Fruit fly (Drosophila melanogaster) whole organism, embryonic: ENCODE results near the gene pyd.

Experiments
- ATbp ChIP-seq: fragments of 200-800 bp; sonication (Bioruptor generic); optimal IDR thresholded peaks from 2 replicates; lab custom pipeline; 2017; ENCODE audit warnings: missing biosample characterization, mild to moderate bottlenecking, missing genetic modification characterization, missing genetic modification reagents
- Adf1 ChIP-seq: fragments of 200-800 bp; sonication (Bioruptor generic); IDR thresholded peaks from 2 replicates; pipeline ENCODE4 v1.3.6; 2022; ENCODE audit warnings: missing biosample characterization, missing genetic modification characterization
- CG10321 ChIP-seq: fragments of 200-800 bp; sonication (Bioruptor generic); IDR thresholded peaks from 2 replicates; pipeline ENCODE4 v1.3.6; 2022; ENCODE audit warnings: missing biosample characterization, missing genetic modification characterization
- CG10366 ChIP-seq: fragments of 200-800 bp; sonication (Bioruptor generic); IDR thresholded peaks from 2 replicates; pipeline ENCODE4 v1.3.6; 2022; ENCODE audit warnings: missing biosample characterization, missing genetic modification characterization
- CG11247 ChIP-seq: fragments of 200-800 bp; sonication (Bioruptor generic); IDR thresholded peaks from 2 replicates; pipeline ENCODE4 v1.3.6; 2022; ENCODE audit warnings: missing biosample characterization, missing genetic modification characterization
- CG11398 ChIP-seq: fragments of 200-800 bp; sonication (Bioruptor generic); optimal IDR thresholded peaks from 2 replicates; lab custom pipeline; 2016; ENCODE audit warnings: missing biosample characterization, missing genetic modification characterization
- CG12942 ChIP-seq: fragments of 200-800 bp; sonication (Bioruptor generic); optimal IDR thresholded peaks from 3 replicates; lab custom pipeline; 2016; ENCODE audit warnings: missing biosample characterization, missing genetic modification characterization
- CG14710 ChIP-seq: fragments of 200-800 bp; sonication (Bioruptor generic); optimal IDR thresholded peaks from 3 replicates; lab custom pipeline; 2019; ENCODE audit warnings: missing biosample characterization, mild to moderate bottlenecking, missing genetic modification characterization, moderate library complexity
- CG15269 ChIP-seq: fragments of 200-800 bp; sonication (Bioruptor generic); optimal IDR thresholded peaks from 2 replicates; lab custom pipeline; 2018; ENCODE audit warnings: missing biosample characterization, mild to moderate bottlenecking, missing genetic modification characterization, moderate library complexity
- CG16863 ChIP-seq: fragments of 200-800 bp; sonication (Bioruptor generic); optimal IDR thresholded peaks from 3 replicates; lab custom pipeline; 2016; ENCODE audit warnings: missing biosample characterization, missing genetic modification characterization
- CG17186 ChIP-seq: fragments of 200-800 bp; sonication (Bioruptor generic); optimal IDR thresholded peaks from 3 replicates; lab custom pipeline; 2017; ENCODE audit warnings: missing biosample characterization, missing genetic modification reagents, missing genetic modification characterization
- CG17912 ChIP-seq: fragments of 200-800 bp; sonication (Bioruptor generic); optimal IDR thresholded peaks from 2 replicates; lab custom pipeline; 2018; ENCODE audit warnings: missing biosample characterization, mild to moderate bottlenecking, missing genetic modification characterization
- CG32772 ChIP-seq: fragments of 200-800 bp; sonication (Bioruptor generic); IDR thresholded peaks from 2 replicates; pipeline ENCODE4 v1.3.6; 2022; ENCODE audit warnings: missing biosample characterization, missing genetic modification characterization
- CG6254 ChIP-seq: fragments of 200-800 bp; sonication (Bioruptor generic); optimal IDR thresholded peaks from 3 replicates; lab custom pipeline; 2017; ENCODE audit warnings: mild to moderate bottlenecking, missing biosample characterization, missing genetic modification reagents, missing genetic modification characterization
- CG7271 ChIP-seq: fragments of 200-800 bp; sonication (Bioruptor generic); optimal IDR thresholded peaks from 2 replicates; lab custom pipeline; 2018; ENCODE audit warnings: missing biosample characterization, mild to moderate bottlenecking, missing genetic modification characterization, moderate library complexity
- Camta ChIP-seq: fragments of 200-800 bp; sonication (Bioruptor generic); optimal IDR thresholded peaks from 2 replicates; lab custom pipeline; 2016; ENCODE audit warnings: missing biosample characterization, missing genetic modification characterization
- D ChIP-seq, 2 experiments: fragments of 200-800 bp in 1 of 2; fragments of >200 bp in 1 of 2; sonication (Bioruptor generic) in 1 of 2; optimal IDR thresholded peaks; 2 replicates in 1 of 2; 3 replicates in 1 of 2; lab custom pipeline; 2017; ENCODE audit warnings: mild to moderate bottlenecking in 1 of 2, missing biosample characterization in 1 of 2, missing genetic modification characterization in 1 of 2, missing genetic modification reagents in 1 of 2
- D19A ChIP-seq: fragments of 200-800 bp; optimal IDR thresholded peaks from 3 replicates; lab custom pipeline; 2019; ENCODE audit warnings: missing biosample characterization, mild to moderate bottlenecking, missing genetic modification characterization, moderate library complexity
- HLHmδ ChIP-seq: fragments of 200-800 bp; sonication (Bioruptor generic); optimal IDR thresholded peaks from 2 replicates; lab custom pipeline; 2018; ENCODE audit warnings: missing biosample characterization, mild to moderate bottlenecking, missing genetic modification characterization, moderate library complexity
- Hsf ChIP-seq: fragments of 200-800 bp; sonication (Bioruptor generic); optimal IDR thresholded peaks from 3 replicates; lab custom pipeline; 2016; ENCODE audit warnings: missing biosample characterization, missing genetic modification characterization
- Kr ChIP-seq: fragments of 200-800 bp; sonication (Bioruptor generic); optimal IDR thresholded peaks from 2 replicates; lab custom pipeline; 2017; ENCODE audit warnings: missing biosample characterization, mild to moderate bottlenecking, missing genetic modification characterization
- MESR4 ChIP-seq: fragments of 200-800 bp; sonication (Bioruptor generic); optimal IDR thresholded peaks from 2 replicates; lab custom pipeline; 2018; ENCODE audit warnings: missing biosample characterization, mild to moderate bottlenecking, missing genetic modification characterization, moderate library complexity
- Mad ChIP-seq: fragments of 200-800 bp; sonication (Bioruptor generic); optimal IDR thresholded peaks from 2 replicates; lab custom pipeline; 2016; ENCODE audit warnings: missing biosample characterization, missing genetic modification characterization
- NK7.1 ChIP-seq: fragments of 200-800 bp; sonication (Bioruptor generic); optimal IDR thresholded peaks from 3 replicates; lab custom pipeline; 2016; ENCODE audit warnings: missing biosample characterization, missing genetic modification characterization
- Opbp ChIP-seq: fragments of 200-800 bp; sonication (Bioruptor generic); IDR thresholded peaks from 3 replicates; pipeline ENCODE4 v1.3.6; 2022; ENCODE audit warnings: missing biosample characterization, missing genetic modification characterization; ENCODE audit not compliant: partially characterized antibody
- Rfx ChIP-seq: fragments of 200-800 bp; sonication (Bioruptor generic); IDR thresholded peaks from 2 replicates; pipeline ENCODE4 v1.3.6; 2022; ENCODE audit warnings: missing biosample characterization, missing genetic modification characterization
- Sin3A ChIP-seq: fragments of >200 bp; optimal IDR thresholded peaks from 2 replicates; lab custom pipeline; 2018
- Six4 ChIP-seq: fragments of 200-800 bp; sonication (Bioruptor generic); optimal IDR thresholded peaks from 2 replicates; lab custom pipeline; 2016; ENCODE audit warnings: missing biosample characterization, missing genetic modification characterization
- Sry-β ChIP-seq: fragments of 200-800 bp; sonication (Bioruptor generic); optimal IDR thresholded peaks from 2 replicates; lab custom pipeline; 2018; ENCODE audit warnings: missing biosample characterization, mild to moderate bottlenecking, missing genetic modification characterization, moderate library complexity
- Trl ChIP-seq, 3 experiments: fragments of >200 bp in 2 of 3; fragments of 200-800 bp in 1 of 3; sonication (Bioruptor generic) in 1 of 3; optimal IDR thresholded peaks; 2 replicates in 1 of 3; 3 replicates in 2 of 3; lab custom pipeline; 2016 to 2017; ENCODE audit warnings: missing biosample characterization in 1 of 3, missing genetic modification characterization in 1 of 3
- al ChIP-seq: fragments of 200-800 bp; sonication (Bioruptor generic); IDR thresholded peaks from 2 replicates; pipeline ENCODE4 v1.3.6; 2022; ENCODE audit warnings: missing biosample characterization, missing genetic modification characterization
- amos ChIP-seq: fragments of 200-800 bp; sonication (Bioruptor generic); IDR thresholded peaks from 2 replicates; pipeline ENCODE4 v1.3.6; 2022; ENCODE audit warnings: missing biosample characterization, missing genetic modification characterization; ENCODE audit not compliant: partially characterized antibody
- aop ChIP-seq: fragments of 200-800 bp; sonication (Bioruptor generic); IDR thresholded peaks from 2 replicates; pipeline ENCODE4 v1.3.6; 2022; ENCODE audit warnings: missing biosample characterization, missing genetic modification characterization
- dati ChIP-seq: fragments of 200-800 bp; sonication (Bioruptor generic); IDR thresholded peaks from 2 replicates; pipeline ENCODE4 v1.3.6; 2022; ENCODE audit warnings: missing biosample characterization, missing genetic modification characterization
- ewg ChIP-seq: fragments of 200-800 bp; sonication (Bioruptor generic); optimal IDR thresholded peaks from 3 replicates; lab custom pipeline; 2017; ENCODE audit warnings: mild to moderate bottlenecking, missing biosample characterization, missing genetic modification reagents, missing genetic modification characterization
- grau ChIP-seq: fragments of 200-800 bp; optimal IDR thresholded peaks from 3 replicates; lab custom pipeline; 2019; ENCODE audit warnings: missing biosample characterization, mild to moderate bottlenecking, missing genetic modification characterization, moderate library complexity
- gsb ChIP-seq: fragments of 200-800 bp; sonication (Bioruptor generic); IDR thresholded peaks from 2 replicates; pipeline ENCODE4 v1.3.6; 2022; ENCODE audit warnings: missing biosample characterization, missing genetic modification characterization
- gt ChIP-seq: fragments of 200-800 bp; sonication (Bioruptor generic); IDR thresholded peaks from 2 replicates; pipeline ENCODE4 v1.3.6; 2022; ENCODE audit warnings: missing biosample characterization, missing genetic modification characterization
- hbn ChIP-seq: fragments of 200-800 bp; sonication (Bioruptor generic); IDR thresholded peaks from 2 replicates; pipeline ENCODE4 v1.3.6; 2022; ENCODE audit warnings: missing biosample characterization, missing genetic modification characterization; ENCODE audit not compliant: partially characterized antibody
- kay ChIP-seq: fragments of 200-800 bp; sonication (Bioruptor generic); optimal IDR thresholded peaks from 2 replicates; lab custom pipeline; 2016; ENCODE audit warnings: missing biosample characterization, missing genetic modification characterization
- ken ChIP-seq: fragments of 200-800 bp; sonication (Bioruptor generic); IDR thresholded peaks from 3 replicates; pipeline ENCODE4 v1.3.6; 2022; ENCODE audit warnings: missing biosample characterization, missing genetic modification characterization
- onecut ChIP-seq: fragments of 200-800 bp; sonication (Bioruptor generic); IDR thresholded peaks from 2 replicates; pipeline ENCODE4 v1.3.6; 2022; ENCODE audit warnings: missing biosample characterization, missing genetic modification characterization
- pb ChIP-seq: fragments of 200-800 bp; sonication (Bioruptor generic); optimal IDR thresholded peaks from 3 replicates; lab custom pipeline; 2016; ENCODE audit warnings: missing biosample characterization, missing genetic modification characterization
- pita ChIP-seq: fragments of 200-800 bp; sonication (Bioruptor generic); optimal IDR thresholded peaks from 2 replicates; lab custom pipeline; 2017; ENCODE audit warnings: missing biosample characterization, mild to moderate bottlenecking, missing genetic modification characterization
- pzg ChIP-seq: fragments of 200-800 bp; sonication (Bioruptor generic); optimal IDR thresholded peaks from 3 replicates; lab custom pipeline; 2018; ENCODE audit warnings: missing biosample characterization, mild to moderate bottlenecking, missing genetic modification characterization, moderate library complexity
- tna ChIP-seq: fragments of 200-800 bp; sonication (Bioruptor generic); IDR thresholded peaks from 2 replicates; pipeline ENCODE4 v1.3.6; 2022; ENCODE audit warnings: missing biosample characterization, missing genetic modification characterization; ENCODE audit not compliant: partially characterized antibody
- vfl ChIP-seq: fragments of 200-800 bp; sonication (Bioruptor generic); optimal IDR thresholded peaks from 2 replicates; lab custom pipeline; 2016; ENCODE audit warnings: missing biosample characterization, missing genetic modification characterization
- vnd ChIP-seq: fragments of 200-800 bp; sonication (Bioruptor generic); IDR thresholded peaks from 3 replicates; pipeline ENCODE4 v1.3.6; 2022; ENCODE audit warnings: missing biosample characterization, missing genetic modification characterization; ENCODE audit not compliant: partially characterized antibody
- vvl ChIP-seq: fragments of 200-800 bp; sonication (Bioruptor generic); IDR thresholded peaks from 2 replicates; pipeline ENCODE4 v1.3.6; 2022; ENCODE audit warnings: missing biosample characterization, missing genetic modification characterization

Gene pyd

DNA sequence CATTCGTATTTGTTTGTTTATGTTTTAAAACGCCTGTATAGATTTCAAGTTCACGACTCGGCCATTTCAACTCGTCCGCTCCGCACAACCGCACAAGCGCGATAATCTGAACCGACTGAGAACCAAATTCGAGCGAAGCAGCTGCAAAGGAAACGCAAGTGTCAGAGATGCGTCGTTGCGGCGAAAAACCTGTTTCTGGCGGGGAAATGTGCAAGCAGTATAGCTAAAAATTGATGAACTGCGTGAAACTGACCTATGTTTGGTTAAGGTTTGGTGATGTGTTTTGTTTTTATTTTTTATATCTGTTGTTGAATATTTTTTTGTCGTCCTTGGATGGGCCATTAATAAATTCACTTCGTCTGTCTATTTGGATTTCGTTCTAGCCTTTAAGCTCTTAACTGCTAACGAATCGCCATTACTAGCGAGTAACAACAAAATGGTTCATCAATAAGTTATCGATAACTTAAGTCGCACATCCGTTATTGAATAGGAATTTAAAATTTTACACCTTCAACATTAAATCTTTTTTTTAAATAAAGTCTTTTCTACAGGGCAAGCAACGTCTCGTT, at the start of gene pyd (continued):
- no peak for TF ChIP-seq dati (GFP tag; lab: Robert Waterston, UW)
- 0 out of 3 replicates have a peak, but pooled peaks have one; percentile 51 for TF ChIP-seq ken (GFP tag; lab: Robert Waterston, UW)
- TF ChIP-seq CG11398 (GFP tag; lab: Kevin White, UChicago) = no peak
- TF ChIP-seq Opbp (GFP tag; lab: Robert Waterston, UW) = peak; percentile 63; the same call in 1 of the 3 replicates
- no peak for TF ChIP-seq CG32772
- no peak; the same call in 1 of the 2 replicates for TF ChIP-seq hbn (GFP tag; lab: Robert Waterston, UW)
- TF ChIP-seq CG16863 = peak; percentile 37
- peak; percentile 73 for TF ChIP-seq grau (tag; lab: Kevin White, UChicago)
- TF ChIP-seq D (optimal IDR thresholded peaks at IDR 0.05; lab: Kevin White, UChicago) = no peak
- TF ChIP-seq D (GFP tag; optimal IDR thresholded peaks at IDR 0.05; lab: Kevin White, UChicago) = peak; percentile 16
- no peak for TF ChIP-seq vnd (GFP tag; lab: Robert Waterston, UW)
- peak; percentile 78 for TF ChIP-seq Mad (GFP tag; lab: Kevin White, UChicago)
- peak; percentile 49 for TF ChIP-seq onecut (GFP tag; lab: Robert Waterston, UW)
- TF ChIP-seq pb (GFP tag; lab: Kevin White, UChicago) = peak; percentile 59
- TF ChIP-seq tna = peak; percentile 30; the same call in 1 of the 2 replicates
- TF ChIP-seq amos = peak; percentile 51; the same call in 1 of the 2 replicates
- peak in 1 of 2 experiments; percentile 10 for TF ChIP-seq Trl (optimal IDR thresholded peaks at IDR 0.05; lab: Kevin White, UChicago)
- peak; percentile 77 for TF ChIP-seq Trl (GFP tag; optimal IDR thresholded peaks at IDR 0.05; lab: Kevin White, UChicago)
- peak; percentile 83 for TF ChIP-seq HLHmδ (GFP tag; lab: Kevin White, UChicago)
- TF ChIP-seq D19A (tag; lab: Kevin White, UChicago) = peak; percentile 47
- TF ChIP-seq ewg = peak; percentile 77
- TF ChIP-seq CG7271 (tag; lab: Kevin White, UChicago) = no peak
- TF ChIP-seq Six4 (GFP tag; lab: Kevin White, UChicago) = peak; percentile 35
- peak; percentile 43 for TF ChIP-seq CG12942 (GFP tag; lab: Kevin White, UChicago)
- TF ChIP-seq MESR4 (GFP tag; lab: Kevin White, UChicago) = peak; percentile 2
- TF ChIP-seq aop (GFP tag; lab: Robert Waterston, UW) = no peak
- peak; percentile 9; the same call in 1 of the 2 replicates for TF ChIP-seq CG10366 (GFP tag; lab: Robert Waterston, UW)
- TF ChIP-seq Kr (GFP tag; lab: Kevin White, UChicago) = no peak
- TF ChIP-seq Sry-β = peak; percentile 100
- no peak; the same call in 1 of the 2 replicates for TF ChIP-seq Adf1 (GFP tag; lab: Robert Waterston, UW)
- no peak for TF ChIP-seq gt (GFP tag; lab: Robert Waterston, UW)
- TF ChIP-seq CG11247 (GFP tag; lab: Robert Waterston, UW) = no peak
- TF ChIP-seq ATbp (GFP tag; lab: Kevin White, UChicago) = no peak
- peak; percentile 17 for TF ChIP-seq kay (GFP tag; lab: Kevin White, UChicago)
- TF ChIP-seq CG15269 (tag; lab: Kevin White, UChicago) = peak; percentile 66
- peak; percentile 74 for TF ChIP-seq CG14710 (tag; lab: Kevin White, UChicago)
- peak; percentile 74 for TF ChIP-seq CG17186 (GFP tag; lab: Kevin White, UChicago)
- TF ChIP-seq CG10321 = no peak
- TF ChIP-seq pita (GFP tag; lab: Kevin White, UChicago) = no peak
- peak; percentile 76 for TF ChIP-seq vvl (GFP tag; lab: Robert Waterston, UW)
- no peak for TF ChIP-seq gsb (GFP tag; lab: Robert Waterston, UW)
- TF ChIP-seq Sin3A (lab: Kevin White, UChicago) = peak; percentile 60
- peak; percentile 51 for TF ChIP-seq NK7.1
- no peak for TF ChIP-seq CG17912 (GFP tag; lab: Kevin White, UChicago)
- peak; percentile 63 for TF ChIP-seq Rfx (GFP tag; lab: Robert Waterston, UW)
- TF ChIP-seq pzg = peak; percentile 52
- TF ChIP-seq Hsf (GFP tag; lab: Kevin White, UChicago) = peak; percentile 72
- peak; percentile 47 for TF ChIP-seq CG6254 (GFP tag; lab: Kevin White, UChicago)
- peak; percentile 66 for TF ChIP-seq vfl
- TF ChIP-seq Camta (GFP tag; lab: Kevin White, UChicago) = peak; percentile 65
- TF ChIP-seq al (GFP tag; lab: Robert Waterston, UW) = no peak
